Worm (Caenorhabditis elegans): ENCODE results near the gene gmeb-1.

- no peak for TF ChIP-seq T22C8.4 (GFP tag; IDR thresholded peaks at IDR 0.05)
- TF ChIP-seq flt-1 (GFP tag; IDR thresholded peaks at IDR 0.05), result no peak
- no peak for TF ChIP-seq med-1 (GFP tag; optimal IDR thresholded peaks at IDR 0.05; ENCODE audit: insufficient read depth)
- TF ChIP-seq cog-1 (tag; optimal IDR thresholded peaks at IDR 0.05), result no peak
- no peak for TF ChIP-seq ztf-23 (GFP tag; IDR thresholded peaks at IDR 0.05)
- no peak for TF ChIP-seq klf-2 (GFP tag; conservative IDR thresholded peaks at IDR 0.05)
- no peak for TF ChIP-seq ref-1 (GFP tag; conservative IDR thresholded peaks at IDR 0.05)
Observed at ce11 chrII:60049-60448, 40.7 kb downstream of the gmeb-1 start.
